Fruit fly (Drosophila melanogaster): Measurements from ENCODE around the gene CG11854.

- TF ChIP-seq CG8478 (optimal IDR thresholded peaks at IDR 0.05) (no peak), CTCF (optimal IDR thresholded peaks at IDR 0.05) (no peak)
These were observed 33.5 kb downstream of the CG11854 start for dm6 chr3R:25275276-25275675.
